Worm (Caenorhabditis elegans) whole organism, L1 larva: ENCODE data around the gene lmbr-1.
A peak's percentile ranks its signal among the peaks of the same experiment; 100 is the strongest.

Experiments
- C04F5.9 ChIP-seq: sonication (generic microtip); optimal IDR thresholded peaks from 2 replicates; lab custom pipeline; 2016; ENCODE audit warnings: missing genetic modification characterization, missing compliant biosample characterization
- C34B4.2 ChIP-seq: sonication (generic microtip); optimal IDR thresholded peaks from 2 replicates; lab custom pipeline; 2017; ENCODE audit warnings: mild to moderate bottlenecking, missing genetic modification characterization, missing compliant biosample characterization
- aha-1 ChIP-seq: fragments of 150-350 bp; optimal IDR thresholded peaks from 2 replicates; lab custom pipeline; 2014; ENCODE audit warnings: missing biosample characterization, missing genetic modification characterization
- blmp-1 ChIP-seq: fragments of 150-350 bp; optimal IDR thresholded peaks from 2 replicates; lab custom pipeline; 2014; ENCODE audit warnings: missing biosample characterization, missing genetic modification characterization
- ceh-88 ChIP-seq: fragments of 200-800 bp; sonication (Bioruptor generic); IDR thresholded peaks from 2 replicates; pipeline ENCODE4 v1.3.6; 2022; ENCODE audit warnings: missing genetic modification characterization, missing compliant biosample characterization
- ceh-90 ChIP-seq: sonication (generic microtip); optimal IDR thresholded peaks from 2 replicates; lab custom pipeline; 2016; ENCODE audit warnings: missing genetic modification characterization, missing compliant biosample characterization
- ces-1 ChIP-seq: fragments of 150-350 bp; optimal IDR thresholded peaks from 2 replicates; lab custom pipeline; 2014; ENCODE audit warnings: missing biosample characterization, missing genetic modification reagents, missing genetic modification characterization
- dpl-1 ChIP-seq, 3 experiments: fragments of 150-350 bp in 2 of 3; sonication (generic microtip) in 1 of 3; optimal IDR thresholded peaks; 2 replicates each; lab custom pipeline; 2014 to 2017; ENCODE audit warnings: missing biosample characterization in 3 of 3, missing genetic modification characterization in 3 of 3, missing genetic modification reagents in 3 of 3
- dsc-1 ChIP-seq: sonication (generic microtip); optimal IDR thresholded peaks from 2 replicates; lab custom pipeline; 2016; ENCODE audit warnings: mild to moderate bottlenecking, missing genetic modification characterization, missing compliant biosample characterization
- egl-27 ChIP-seq, 2 experiments: fragments of 150-350 bp in 1 of 2; sonication (generic microtip); optimal IDR thresholded peaks; 3 replicates each; lab custom pipeline; 2017 to 2018; ENCODE audit warnings: missing biosample characterization in 2 of 2, missing genetic modification characterization in 2 of 2, missing genetic modification reagents in 2 of 2
- elt-2 ChIP-seq: sonication (generic microtip); optimal IDR thresholded peaks from 2 replicates; lab custom pipeline; 2016; ENCODE audit warnings: missing genetic modification characterization, mild to moderate bottlenecking, inconsistent platforms, missing compliant biosample characterization, missing genetic modification reagents
- elt-3 ChIP-seq, 6 experiments: fragments of 150-350 bp in 1 of 6; sonication (generic microtip); optimal IDR thresholded peaks; 2 replicates each; lab custom pipeline; 2017 to 2018; ENCODE audit warnings: missing biosample characterization in 6 of 6, missing genetic modification characterization in 6 of 6, inconsistent platforms in 1 of 6
- ets-5 ChIP-seq: fragments of 200-800 bp; sonication (Bioruptor generic); IDR thresholded peaks from 2 replicates; pipeline ENCODE4 v1.3.6; 2022; ENCODE audit warnings: missing genetic modification characterization, missing compliant biosample characterization
- fkh-10 ChIP-seq: sonication (generic microtip); optimal IDR thresholded peaks from 2 replicates; lab custom pipeline; 2017; ENCODE audit warnings: missing biosample characterization, missing genetic modification reagents, missing genetic modification characterization
- fkh-4 ChIP-seq: sonication (generic microtip); optimal IDR thresholded peaks from 2 replicates; lab custom pipeline; 2016; ENCODE audit warnings: missing compliant biosample characterization, missing genetic modification characterization, borderline replicate concordance
- fos-1 ChIP-seq: fragments of 150-350 bp; optimal IDR thresholded peaks from 2 replicates; lab custom pipeline; 2014; ENCODE audit warnings: missing biosample characterization, missing genetic modification characterization
- grh-1 ChIP-seq: fragments of 200-800 bp; sonication (Bioruptor generic); IDR thresholded peaks from 2 replicates; pipeline ENCODE4 v1.3.6; 2022; ENCODE audit warnings: missing genetic modification reagents, missing genetic modification characterization, missing compliant biosample characterization
- hlh-17 ChIP-seq: fragments of 200-800 bp; sonication (Bioruptor generic); optimal IDR thresholded peaks from 2 replicates; lab custom pipeline; 2018; ENCODE audit warnings: missing genetic modification characterization, mild to moderate bottlenecking, missing compliant biosample characterization, moderate library complexity, borderline replicate concordance
- hlh-4 ChIP-seq: sonication (generic microtip); optimal IDR thresholded peaks from 2 replicates; lab custom pipeline; 2016; ENCODE audit warnings: mild to moderate bottlenecking, missing genetic modification characterization, missing compliant biosample characterization
- hpl-2 ChIP-seq: fragments of 150-350 bp; optimal IDR thresholded peaks from 2 replicates; lab custom pipeline; 2014; ENCODE audit warnings: missing biosample characterization, missing genetic modification reagents, missing genetic modification characterization
- irx-1 ChIP-seq: sonication (generic microtip); optimal IDR thresholded peaks from 2 replicates; lab custom pipeline; 2016; ENCODE audit warnings: missing genetic modification characterization, missing compliant biosample characterization
- isw-1 ChIP-seq: fragments of 200-800 bp; sonication (Bioruptor generic); IDR thresholded peaks from 2 replicates; pipeline ENCODE4 v1.3.6; 2022; ENCODE audit warnings: missing genetic modification characterization, missing compliant biosample characterization
- lin-14 ChIP-seq: fragments of 200-800 bp; sonication (Bioruptor generic); optimal IDR thresholded peaks from 2 replicates; lab custom pipeline; 2018; ENCODE audit warnings: mild to moderate bottlenecking, missing genetic modification characterization, moderate library complexity, missing compliant biosample characterization
- lin-15B ChIP-seq: fragments of 150-350 bp; sonication (generic microtip); optimal IDR thresholded peaks from 3 replicates; lab custom pipeline; 2014; ENCODE audit warnings: missing biosample characterization, missing genetic modification characterization
- lin-35 ChIP-seq, 2 experiments: fragments of 150-350 bp; optimal IDR thresholded peaks; 2 replicates each; lab custom pipeline; 2014; ENCODE audit warnings: missing biosample characterization in 2 of 2, missing genetic modification characterization in 2 of 2, missing genetic modification reagents in 2 of 2
- lin-39 ChIP-seq: fragments of 150-350 bp; optimal IDR thresholded peaks from 2 replicates; lab custom pipeline; 2014; ENCODE audit warnings: missing biosample characterization, missing genetic modification reagents, missing genetic modification characterization
- nhr-12 ChIP-seq: sonication (generic microtip); optimal IDR thresholded peaks from 2 replicates; lab custom pipeline; 2017; ENCODE audit warnings: missing biosample characterization, missing genetic modification characterization
- nhr-19 ChIP-seq: fragments of 200-800 bp; sonication (Bioruptor generic); conservative IDR thresholded peaks from 2 replicates; pipeline ENCODE4 v1.3.6; 2022; ENCODE audit warnings: missing genetic modification characterization, missing compliant biosample characterization
- nhr-20 ChIP-seq: sonication (generic microtip); optimal IDR thresholded peaks from 2 replicates; lab custom pipeline; 2016; ENCODE audit warnings: mild to moderate bottlenecking, missing genetic modification characterization, missing compliant biosample characterization
- nhr-28 ChIP-seq: fragments of 150-350 bp; optimal IDR thresholded peaks from 2 replicates; lab custom pipeline; 2014; ENCODE audit warnings: missing biosample characterization, missing genetic modification characterization
- nhr-71 ChIP-seq: sonication (generic microtip); optimal IDR thresholded peaks from 2 replicates; lab custom pipeline; 2016; ENCODE audit warnings: mild to moderate bottlenecking, missing genetic modification characterization, moderate library complexity, missing compliant biosample characterization
- nhr-76 ChIP-seq: sonication (generic microtip); optimal IDR thresholded peaks from 2 replicates; lab custom pipeline; 2017; ENCODE audit warnings: missing biosample characterization, missing genetic modification characterization
- nhr-77 ChIP-seq: fragments of 150-350 bp; optimal IDR thresholded peaks from 2 replicates; lab custom pipeline; 2014; ENCODE audit warnings: missing biosample characterization, missing genetic modification characterization
- nhr-84 ChIP-seq: sonication (generic microtip); optimal IDR thresholded peaks from 2 replicates; lab custom pipeline; 2017; ENCODE audit warnings: missing biosample characterization, missing genetic modification characterization
- nhr-90 ChIP-seq: sonication (generic microtip); optimal IDR thresholded peaks from 2 replicates; lab custom pipeline; 2016; ENCODE audit warnings: mild to moderate bottlenecking, missing genetic modification characterization, missing compliant biosample characterization; ENCODE audit not compliant: poor library complexity
- pag-3 ChIP-seq: sonication (generic microtip); optimal IDR thresholded peaks from 2 replicates; lab custom pipeline; 2017; ENCODE audit warnings: missing genetic modification characterization, mild to moderate bottlenecking, missing compliant biosample characterization, antibody characterized with exemption, borderline replicate concordance; ENCODE audit not compliant: insufficient read depth
- pqm-1 ChIP-seq: sonication (generic microtip); optimal IDR thresholded peaks from 3 replicates; lab custom pipeline; 2017; ENCODE audit warnings: missing biosample characterization, missing genetic modification characterization
- rnt-1 ChIP-seq: sonication (generic microtip); optimal IDR thresholded peaks from 2 replicates; lab custom pipeline; 2016; ENCODE audit warnings: mild to moderate bottlenecking, missing genetic modification characterization, moderate library complexity, missing compliant biosample characterization
- skn-1 ChIP-seq: fragments of 150-350 bp; optimal IDR thresholded peaks from 2 replicates; lab custom pipeline; 2014; ENCODE audit warnings: missing biosample characterization, missing genetic modification characterization
- snpc-4 ChIP-seq: fragments of 150-350 bp; optimal IDR thresholded peaks from 2 replicates; lab custom pipeline; 2014; ENCODE audit warnings: missing biosample characterization, missing genetic modification characterization
- snu-23 ChIP-seq: sonication (generic microtip); optimal IDR thresholded peaks from 2 replicates; lab custom pipeline; 2016; ENCODE audit warnings: missing genetic modification characterization, missing compliant biosample characterization
- sptf-1 ChIP-seq: fragments of 150-350 bp; optimal IDR thresholded peaks from 2 replicates; lab custom pipeline; 2014; ENCODE audit warnings: missing biosample characterization, missing genetic modification characterization
- tbx-2 ChIP-seq: sonication (generic microtip); optimal IDR thresholded peaks from 2 replicates; lab custom pipeline; 2016; ENCODE audit warnings: missing genetic modification characterization, missing compliant biosample characterization
- tlp-1 ChIP-seq: fragments of 150-350 bp; optimal IDR thresholded peaks from 2 replicates; lab custom pipeline; 2014; ENCODE audit warnings: missing biosample characterization, missing genetic modification characterization
- unc-130 ChIP-seq: fragments of 150-350 bp; optimal IDR thresholded peaks from 2 replicates; lab custom pipeline; 2017; ENCODE audit warnings: missing biosample characterization, missing genetic modification characterization, inconsistent platforms
- unc-30 ChIP-seq: sonication (generic microtip); optimal IDR thresholded peaks from 2 replicates; lab custom pipeline; 2017; ENCODE audit warnings: missing biosample characterization, missing genetic modification characterization
- unc-62 ChIP-seq: fragments of 150-350 bp; optimal IDR thresholded peaks from 2 replicates; lab custom pipeline; 2014; ENCODE audit warnings: missing biosample characterization, missing genetic modification reagents, missing genetic modification characterization
- unc-86 ChIP-seq: sonication (generic microtip); optimal IDR thresholded peaks from 2 replicates; lab custom pipeline; 2016; ENCODE audit warnings: missing genetic modification characterization, missing compliant biosample characterization
- unc-98 ChIP-seq: fragments of 200-800 bp; sonication (Bioruptor generic); IDR thresholded peaks from 2 replicates; pipeline ENCODE4 v1.3.6; 2022; ENCODE audit warnings: missing genetic modification characterization, missing compliant biosample characterization
- vab-15 ChIP-seq: sonication (generic microtip); optimal IDR thresholded peaks from 2 replicates; lab custom pipeline; 2017; ENCODE audit warnings: missing genotype, mild to moderate bottlenecking, missing genetic modification characterization, missing compliant biosample characterization
- zag-1 ChIP-seq: fragments of 150-350 bp; optimal IDR thresholded peaks from 2 replicates; lab custom pipeline; 2014; ENCODE audit warnings: missing biosample characterization, missing genetic modification characterization
- zip-4 ChIP-seq: fragments of 200-800 bp; sonication (Bioruptor generic); optimal IDR thresholded peaks from 2 replicates; lab custom pipeline; 2018; ENCODE audit warnings: mild to moderate bottlenecking, missing genetic modification characterization, moderate library complexity, missing compliant biosample characterization
- ztf-11 ChIP-seq, 2 experiments: sonication (generic microtip); optimal IDR thresholded peaks; 2 replicates each; lab custom pipeline; 2016 to 2017; ENCODE audit warnings: missing genetic modification characterization in 2 of 2, missing biosample characterization in 1 of 2, missing compliant biosample characterization in 1 of 2
- ztf-4 ChIP-seq: fragments of 150-350 bp; optimal IDR thresholded peaks from 2 replicates; lab custom pipeline; 2014; ENCODE audit warnings: missing biosample characterization, missing genetic modification characterization

Gene lmbr-1

DNA sequence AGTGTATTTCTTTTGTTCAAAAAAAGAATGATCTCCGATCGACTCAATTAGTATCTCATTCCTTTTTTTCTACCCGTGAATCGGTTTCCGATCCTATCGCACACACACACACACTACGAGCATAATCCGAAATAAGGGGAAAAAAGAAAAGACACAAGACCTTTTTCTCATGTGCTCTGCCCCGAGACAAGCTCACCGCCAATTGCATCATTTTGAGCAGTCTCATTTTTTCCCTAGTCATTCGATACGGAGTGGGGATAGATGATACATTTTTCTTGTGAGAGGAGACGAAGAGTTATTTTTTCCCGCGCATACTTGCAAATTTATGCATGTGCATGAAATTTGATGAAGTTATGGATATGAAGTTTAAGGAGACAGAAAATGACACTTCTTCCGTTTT, 20.3 kb downstream of the lmbr-1 start (continued):
- TF ChIP-seq dsc-1 (tag; lab: Kevin White, UChicago) = peak; percentile 71
- no peak for TF ChIP-seq irx-1 (tag; lab: Kevin White, UChicago)
- TF ChIP-seq unc-86 (tag; lab: Kevin White, UChicago) = peak; percentile 62
- no peak for TF ChIP-seq fos-1
- no peak for TF ChIP-seq nhr-28 (tag; lab: Kevin White, UChicago)
- TF ChIP-seq ceh-90 (tag; lab: Kevin White, UChicago) = no peak
- TF ChIP-seq nhr-12 = no peak
- TF ChIP-seq dpl-1 (GFP tag; optimal IDR thresholded peaks at IDR 0.05; lab: Kevin White, UChicago) = peak in 1 of 3 experiments; percentile 43
- no peak for TF ChIP-seq unc-62
- no peak for TF ChIP-seq pqm-1 (tag; lab: Kevin White, UChicago)
- TF ChIP-seq nhr-19 (GFP tag; lab: Robert Waterston, UW) = no peak
- TF ChIP-seq pag-3 (tag; lab: Kevin White, UChicago) = no peak
- no peak for TF ChIP-seq nhr-84 (tag; lab: Kevin White, UChicago)
- TF ChIP-seq snpc-4 (tag; lab: Kevin White, UChicago) = no peak
- TF ChIP-seq zip-4 (GFP tag; lab: Kevin White, UChicago) = no peak
- no peak for TF ChIP-seq elt-3 (tag; optimal IDR thresholded peaks at IDR 0.05; lab: Kevin White, UChicago)
- TF ChIP-seq ztf-11 (tag; optimal IDR thresholded peaks at IDR 0.05; lab: Kevin White, UChicago) = no peak
- no peak for TF ChIP-seq aha-1 (tag; lab: Kevin White, UChicago)
- no peak for TF ChIP-seq elt-2
- peak; percentile 63 for TF ChIP-seq nhr-71 (tag; lab: Kevin White, UChicago)
- TF ChIP-seq unc-130 (tag; lab: Kevin White, UChicago) = no peak
- no peak for TF ChIP-seq lin-39 (tag; lab: Kevin White, UChicago)
- no peak for TF ChIP-seq grh-1 (GFP tag; lab: Robert Waterston, UW)
- no peak for TF ChIP-seq nhr-20 (tag; lab: Kevin White, UChicago)
- TF ChIP-seq nhr-77 = no peak
- no peak for TF ChIP-seq ceh-88 (GFP tag; lab: Robert Waterston, UW)
- no peak for TF ChIP-seq vab-15 (tag; lab: Kevin White, UChicago)
- TF ChIP-seq unc-30 (tag; lab: Kevin White, UChicago) = no peak
- peak; percentile 7; the same call in 1 of the 2 replicates for TF ChIP-seq isw-1 (GFP tag; lab: Robert Waterston, UW)
- TF ChIP-seq C04F5.9 (tag; lab: Kevin White, UChicago) = no peak
- no peak for TF ChIP-seq C34B4.2 (tag; lab: Kevin White, UChicago)
- no peak for TF ChIP-seq rnt-1 (tag; lab: Kevin White, UChicago)
- no peak for TF ChIP-seq tlp-1 (tag; lab: Kevin White, UChicago)
- no peak for TF ChIP-seq hpl-2 (GFP tag; lab: Kevin White, UChicago)
- no peak for TF ChIP-seq skn-1 (tag; lab: Kevin White, UChicago)
- TF ChIP-seq nhr-76 (tag; lab: Kevin White, UChicago) = no peak
- TF ChIP-seq fkh-10 (GFP tag; lab: Kevin White, UChicago) = peak; percentile 66
- no peak for TF ChIP-seq lin-15B (tag; lab: Kevin White, UChicago)
- no peak for TF ChIP-seq blmp-1 (tag; lab: Kevin White, UChicago)
- TF ChIP-seq sptf-1 (tag; lab: Kevin White, UChicago) = no peak
- no peak for TF ChIP-seq ets-5 (GFP tag; lab: Robert Waterston, UW)
- no peak for TF ChIP-seq unc-98 (GFP tag; lab: Robert Waterston, UW)
- TF ChIP-seq snu-23 = peak; percentile 47
- no peak for TF ChIP-seq zag-1
- no peak for TF ChIP-seq hlh-17 (GFP tag; lab: Kevin White, UChicago)
- TF ChIP-seq tbx-2 (tag; lab: Kevin White, UChicago) = peak; percentile 4
- TF ChIP-seq fkh-4 (tag; lab: Kevin White, UChicago) = no peak
- peak; percentile 85 for TF ChIP-seq lin-14
- no peak for TF ChIP-seq egl-27 (tag; optimal IDR thresholded peaks at IDR 0.05; lab: Kevin White, UChicago)
- TF ChIP-seq nhr-90 (tag; lab: Kevin White, UChicago) = no peak
- peak in 1 of 2 experiments; percentile 15 for TF ChIP-seq lin-35 (GFP tag; optimal IDR thresholded peaks at IDR 0.05; lab: Kevin White, UChicago)
- TF ChIP-seq ztf-4 (tag; lab: Kevin White, UChicago) = no peak
- no peak for TF ChIP-seq hlh-4 (tag; lab: Kevin White, UChicago)
- TF ChIP-seq ces-1 (GFP tag; lab: Kevin White, UChicago) = peak; percentile 4
